Worm (Caenorhabditis elegans): ENCODE results near the gene utx-1.

The utx-1 gene

DNA sequence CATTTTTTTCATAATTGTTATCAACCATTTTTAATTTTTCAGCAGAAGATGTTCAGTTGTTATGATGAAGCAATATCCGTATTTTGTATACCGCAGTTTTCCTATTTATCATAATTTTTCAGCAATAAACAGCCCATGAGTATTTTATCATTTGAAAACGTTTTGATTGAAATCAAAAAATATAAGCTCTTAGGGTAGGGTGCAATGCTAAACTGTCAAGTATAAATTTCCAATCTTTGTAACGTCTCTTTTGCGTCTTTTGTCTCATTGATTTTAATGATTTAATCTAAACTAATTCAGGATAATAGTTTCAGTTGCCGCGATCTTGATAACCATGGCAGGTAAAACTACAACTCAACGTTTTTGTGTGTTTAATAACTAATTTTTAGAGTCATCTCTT lies 44.3 kb downstream of the utx-1 start, which contains the start of gene F18E9.1:
F18E9.1 (plus strand) TSS at position 301 of the 400 bp plus-strand sequence.
- no peak for TF ChIP-seq arid-1 (GFP tag; conservative IDR thresholded peaks at IDR 0.05)
- TF ChIP-seq F10B5.3 (tag; optimal IDR thresholded peaks at IDR 0.05), result no peak
- TF ChIP-seq lin-15B (tag; optimal IDR thresholded peaks at IDR 0.05), result no peak
- no peak for TF ChIP-seq dve-1 (tag; optimal IDR thresholded peaks at IDR 0.05; ENCODE audit: insufficient read depth)
- no peak for TF ChIP-seq ceh-32 (tag; optimal IDR thresholded peaks at IDR 0.05; ENCODE audit: poor library complexity)
- TF ChIP-seq ztf-7 (tag; optimal IDR thresholded peaks at IDR 0.05), result no peak
- TF ChIP-seq ceh-82 (tag; optimal IDR thresholded peaks at IDR 0.05), result no peak
- no peak for TF ChIP-seq egl-43 (GFP tag; IDR thresholded peaks at IDR 0.05)
- TF ChIP-seq spr-1 (tag; optimal IDR thresholded peaks at IDR 0.05), result no peak
- TF ChIP-seq F26F4.8 (GFP tag; conservative IDR thresholded peaks at IDR 0.05), result no peak
- TF ChIP-seq ceh-28 (tag; optimal IDR thresholded peaks at IDR 0.05), result no peak
- TF ChIP-seq nhr-76 (tag; optimal IDR thresholded peaks at IDR 0.05), result no peak
- TF ChIP-seq ZK546.5 (tag; optimal IDR thresholded peaks at IDR 0.05), result no peak
- no peak for TF ChIP-seq dmd-8 (GFP tag; IDR thresholded peaks at IDR 0.05)
- no peak for TF ChIP-seq php-3 (GFP tag; IDR thresholded peaks at IDR 0.05)
- no peak for TF ChIP-seq lin-39 (tag; optimal IDR thresholded peaks at IDR 0.05)
- no peak for TF ChIP-seq zip-11 (GFP tag; IDR thresholded peaks at IDR 0.05)
- no peak for TF ChIP-seq aha-1 (tag)
- no peak for TF ChIP-seq cey-2 (tag; optimal IDR thresholded peaks at IDR 0.05; ENCODE audit: borderline replicate concordance, insufficient read depth)

DNA sequence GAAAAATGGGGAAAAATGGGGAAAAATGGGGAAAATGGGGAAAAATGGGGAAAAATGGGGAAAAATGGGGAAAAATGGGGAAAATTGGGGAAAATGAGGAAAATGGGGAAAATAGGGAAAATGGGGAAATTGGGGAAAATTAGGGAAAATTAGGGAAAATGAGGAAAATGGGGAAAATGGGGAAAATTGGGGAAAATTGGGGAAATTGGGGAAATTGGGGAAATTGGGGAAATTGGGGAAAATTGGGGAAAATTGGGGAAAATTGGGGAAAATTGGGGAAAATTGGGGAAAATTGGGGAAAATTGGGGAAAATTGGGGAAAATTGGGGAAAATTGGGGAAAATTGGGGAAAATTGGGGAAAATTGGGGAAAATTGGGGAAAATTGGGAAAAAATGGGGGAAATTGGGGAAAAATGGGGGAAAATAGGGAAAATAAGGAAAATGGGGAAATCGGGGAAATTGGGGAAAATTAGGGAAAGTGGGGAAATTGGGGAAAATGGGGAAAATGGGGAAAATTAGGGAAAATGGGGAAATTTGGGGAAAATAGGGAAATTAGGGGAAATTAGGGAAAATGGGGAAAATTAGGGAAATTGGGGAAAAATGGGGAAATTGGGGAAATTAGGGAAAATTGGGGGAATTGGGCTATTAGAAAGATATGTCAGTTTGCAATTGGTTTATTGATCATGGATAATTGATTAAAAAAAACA lies 45.9 kb downstream of the utx-1 start:
- TF ChIP-seq madf-9 (GFP tag; conservative IDR thresholded peaks at IDR 0.05) (0 out of 2 replicates have a peak, but pooled peaks have one; percentile 39), dve-1 (tag; optimal IDR thresholded peaks at IDR 0.05; ENCODE audit: insufficient read depth) (no peak), nhr-42 (GFP tag; IDR thresholded peaks at IDR 0.05) (peak; percentile 34; the same call in 1 of the 2 replicates)

DNA sequence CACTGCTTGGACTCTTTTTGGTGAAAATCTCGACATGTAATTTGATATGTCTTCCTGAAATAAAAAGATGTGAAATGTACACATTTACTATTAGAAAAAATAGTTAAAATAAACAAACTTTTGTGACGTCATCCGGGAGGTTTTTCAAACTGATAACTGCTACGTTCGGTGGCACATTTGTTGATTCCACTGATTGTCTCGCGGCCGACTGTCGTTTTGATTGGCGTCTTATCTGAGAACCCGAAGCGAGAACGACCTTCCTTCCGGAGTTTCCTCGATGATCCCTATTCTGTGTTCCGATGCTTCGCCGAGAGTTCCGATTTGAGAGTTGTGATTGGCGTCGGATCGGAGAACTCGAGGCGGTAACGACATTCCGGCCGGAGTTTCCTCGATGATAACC lies 47.2 kb downstream of the utx-1 start:
- peak; percentile 88 for TF ChIP-seq dmd-6 (GFP tag; IDR thresholded peaks at IDR 0.05)
- 0 out of 2 replicates have a peak, but pooled peaks have one; percentile 28 for TF ChIP-seq php-3 (GFP tag; IDR thresholded peaks at IDR 0.05)
- no peak for TF ChIP-seq ctbp-1 (GFP tag; IDR thresholded peaks at IDR 0.05)
- TF ChIP-seq lir-3 (tag; optimal IDR thresholded peaks at IDR 0.05), result no peak
- peak; percentile 32; the same call in 1 of the 2 replicates for TF ChIP-seq set-16 (GFP tag; IDR thresholded peaks at IDR 0.05)
- no peak for TF ChIP-seq madf-5 (GFP tag; IDR thresholded peaks at IDR 0.05)
- no peak for TF ChIP-seq cey-2 (tag; optimal IDR thresholded peaks at IDR 0.05; ENCODE audit: borderline replicate concordance, insufficient read depth)
- TF ChIP-seq nhr-48 (tag; optimal IDR thresholded peaks at IDR 0.05), result peak; percentile 7
- TF ChIP-seq mxl-3 (GFP tag; optimal IDR thresholded peaks at IDR 0.05), result peak; percentile 10
- no peak for TF ChIP-seq nhr-41 (GFP tag; IDR thresholded peaks at IDR 0.05)
- TF ChIP-seq mdt-29 (GFP tag; IDR thresholded peaks at IDR 0.05), result peak; percentile 60; the same call in 1 of the 2 replicates
- peak; percentile 19 for TF ChIP-seq nhr-28 (tag; optimal IDR thresholded peaks at IDR 0.05)
- TF ChIP-seq tra-1 (GFP tag; IDR thresholded peaks at IDR 0.05), result peak; percentile 63
- TF ChIP-seq hlh-11 (tag; optimal IDR thresholded peaks at IDR 0.05), result peak; percentile 79
- TF ChIP-seq lin-1 (GFP tag; IDR thresholded peaks at IDR 0.05), result peak; percentile 80
- peak; percentile 63 for TF ChIP-seq dve-1 (tag; optimal IDR thresholded peaks at IDR 0.05; ENCODE audit: insufficient read depth)
- peak in 1 of 2 experiments; percentile 67 for TF ChIP-seq daf-16 (GFP tag; optimal IDR thresholded peaks at IDR 0.05)
- peak; percentile 80 for TF ChIP-seq daf-16 (tag; optimal IDR thresholded peaks at IDR 0.05)
- peak; percentile 89 for TF ChIP-seq aha-1 (tag)
- peak; percentile 43 for TF ChIP-seq nhr-102 (tag; optimal IDR thresholded peaks at IDR 0.05)
- TF ChIP-seq pqm-1 (tag; optimal IDR thresholded peaks at IDR 0.05), result peak; percentile 57

Data from whole organism, L4 larva.